Fruit fly (Drosophila melanogaster): ENCODE results near the gene CG31872.

dm6 chr2L:10693018-10693417, 53.3 kb downstream of the CG31872 start:
- TF ChIP-seq insv (optimal IDR thresholded peaks at IDR 0.05) (no peak), ttk (optimal IDR thresholded peaks at IDR 0.05) (no peak), Myc (optimal IDR thresholded peaks at IDR 0.05) (no peak)
